Fruit fly (Drosophila melanogaster) whole organism, embryonic: ENCODE data around the gene CG6766.

Experiments used
- Bgb ChIP-seq: fragments of 200-800 bp; sonication (Bioruptor generic); IDR thresholded peaks from 2 replicates; pipeline ENCODE4 v1.3.6; 2022; ENCODE audit warnings: missing biosample characterization, missing genetic modification characterization; ENCODE audit not compliant: partially characterized antibody
- BtbVII ChIP-seq: fragments of 200-800 bp; sonication (Bioruptor generic); optimal IDR thresholded peaks from 3 replicates; lab custom pipeline; 2017; ENCODE audit warnings: missing biosample characterization, mild to moderate bottlenecking, missing genetic modification characterization
- CG10267 ChIP-seq: fragments of 200-800 bp; sonication (Bioruptor generic); optimal IDR thresholded peaks from 2 replicates; lab custom pipeline; 2018; ENCODE audit warnings: missing biosample characterization, mild to moderate bottlenecking, missing genetic modification characterization, moderate library complexity
- CG13123 ChIP-seq: fragments of 200-800 bp; sonication (Bioruptor generic); optimal IDR thresholded peaks from 2 replicates; lab custom pipeline; 2016; ENCODE audit warnings: missing biosample characterization, missing genetic modification characterization
- CG14014 ChIP-seq: fragments of 200-800 bp; sonication (Bioruptor generic); IDR thresholded peaks from 2 replicates; pipeline ENCODE4 v1.3.6; 2022; ENCODE audit warnings: missing biosample characterization, missing genetic modification characterization
- CG15011 ChIP-seq: fragments of 200-800 bp; sonication (Bioruptor generic); optimal IDR thresholded peaks from 3 replicates; lab custom pipeline; 2018; ENCODE audit warnings: missing biosample characterization, mild to moderate bottlenecking, missing genetic modification characterization
- CG16863 ChIP-seq: fragments of 200-800 bp; sonication (Bioruptor generic); optimal IDR thresholded peaks from 3 replicates; lab custom pipeline; 2016; ENCODE audit warnings: missing biosample characterization, missing genetic modification characterization
- CG17328 ChIP-seq: fragments of 200-800 bp; sonication (Bioruptor generic); IDR thresholded peaks from 2 replicates; pipeline ENCODE4 v1.3.6; 2022; ENCODE audit warnings: missing biosample characterization, missing genetic modification characterization
- CG17912 ChIP-seq: fragments of 200-800 bp; sonication (Bioruptor generic); optimal IDR thresholded peaks from 2 replicates; lab custom pipeline; 2018; ENCODE audit warnings: missing biosample characterization, mild to moderate bottlenecking, missing genetic modification characterization
- CG2875 ChIP-seq: fragments of 200-800 bp; sonication (Bioruptor generic); optimal IDR thresholded peaks from 2 replicates; lab custom pipeline; 2017; ENCODE audit warnings: missing biosample characterization, mild to moderate bottlenecking, missing genetic modification characterization, missing genetic modification reagents
- CG30431 ChIP-seq: fragments of 200-800 bp; sonication (Bioruptor generic); optimal IDR thresholded peaks from 2 replicates; lab custom pipeline; 2017; ENCODE audit warnings: missing biosample characterization, missing genetic modification characterization
- CG32772 ChIP-seq: fragments of 200-800 bp; sonication (Bioruptor generic); IDR thresholded peaks from 2 replicates; pipeline ENCODE4 v1.3.6; 2022; ENCODE audit warnings: missing biosample characterization, missing genetic modification characterization
- CG3838 ChIP-seq: fragments of 200-800 bp; sonication (Bioruptor generic); optimal IDR thresholded peaks from 3 replicates; lab custom pipeline; 2016; ENCODE audit warnings: missing biosample characterization, missing genetic modification characterization
- CG3847 ChIP-seq: fragments of 200-800 bp; sonication (Bioruptor generic); IDR thresholded peaks from 2 replicates; pipeline ENCODE4 v1.3.6; 2022; ENCODE audit warnings: missing biosample characterization, missing genetic modification characterization
- CG4424 ChIP-seq: fragments of 200-800 bp; sonication (Bioruptor generic); optimal IDR thresholded peaks from 3 replicates; lab custom pipeline; 2016; ENCODE audit warnings: missing biosample characterization, missing genetic modification characterization
- CG5180 ChIP-seq: fragments of 200-800 bp; sonication (Bioruptor generic); optimal IDR thresholded peaks from 3 replicates; lab custom pipeline; 2017; ENCODE audit warnings: missing biosample characterization, missing genetic modification characterization, mild to moderate bottlenecking, moderate library complexity, missing genetic modification reagents
- CG6765 ChIP-seq: fragments of 200-800 bp; sonication (Bioruptor generic); optimal IDR thresholded peaks from 3 replicates; lab custom pipeline; 2017; ENCODE audit warnings: missing biosample characterization, mild to moderate bottlenecking, missing genetic modification characterization
- CG9215 ChIP-seq: fragments of 200-800 bp; sonication (Bioruptor generic); IDR thresholded peaks from 2 replicates; pipeline ENCODE4 v1.3.6; 2022; ENCODE audit warnings: missing biosample characterization, missing genetic modification characterization
- Camta ChIP-seq: fragments of 200-800 bp; sonication (Bioruptor generic); optimal IDR thresholded peaks from 2 replicates; lab custom pipeline; 2016; ENCODE audit warnings: missing biosample characterization, missing genetic modification characterization
- CkIIα-i1 ChIP-seq: fragments of 200-800 bp; sonication (Bioruptor generic); IDR thresholded peaks from 2 replicates; pipeline ENCODE4 v1.3.6; 2022; ENCODE audit warnings: missing biosample characterization, missing genetic modification characterization
- E2f1 ChIP-seq: fragments of 200-800 bp; sonication (Bioruptor generic); IDR thresholded peaks from 2 replicates; pipeline ENCODE4 v1.3.6; 2022; ENCODE audit warnings: missing biosample characterization, missing genetic modification characterization
- ERR ChIP-seq: fragments of 200-800 bp; sonication (Bioruptor generic); optimal IDR thresholded peaks from 2 replicates; lab custom pipeline; 2016; ENCODE audit warnings: missing biosample characterization, missing genetic modification characterization
- Elba2 ChIP-seq: fragments of 200-800 bp; sonication (Bioruptor generic); optimal IDR thresholded peaks from 3 replicates; lab custom pipeline; 2016; ENCODE audit warnings: missing biosample characterization, missing genetic modification characterization
- Fer2 ChIP-seq: fragments of 200-800 bp; sonication (Bioruptor generic); optimal IDR thresholded peaks from 2 replicates; lab custom pipeline; 2018; ENCODE audit warnings: missing biosample characterization, mild to moderate bottlenecking, missing genetic modification characterization, moderate library complexity
- Gsc ChIP-seq: fragments of 200-800 bp; sonication (Bioruptor generic); IDR thresholded peaks from 2 replicates; pipeline ENCODE4 v1.3.6; 2022; ENCODE audit warnings: missing biosample characterization, missing genetic modification characterization
- HHEX ChIP-seq: fragments of 200-800 bp; sonication (Bioruptor generic); optimal IDR thresholded peaks from 3 replicates; lab custom pipeline; 2017; ENCODE audit warnings: missing biosample characterization, mild to moderate bottlenecking, missing genetic modification characterization, missing genetic modification reagents
- HLHmδ ChIP-seq: fragments of 200-800 bp; sonication (Bioruptor generic); optimal IDR thresholded peaks from 2 replicates; lab custom pipeline; 2018; ENCODE audit warnings: missing biosample characterization, mild to moderate bottlenecking, missing genetic modification characterization, moderate library complexity
- Hr39 ChIP-seq: fragments of >200 bp; optimal IDR thresholded peaks from 2 replicates; lab custom pipeline; 2017
- Hr78 ChIP-seq, 2 experiments: fragments of 200-800 bp in 1 of 2; fragments of >200 bp in 1 of 2; sonication (Bioruptor generic) in 1 of 2; optimal IDR thresholded peaks; 2 replicates each; lab custom pipeline; 2017 to 2019; ENCODE audit warnings: missing biosample characterization in 2 of 2, missing genetic modification characterization in 2 of 2, mild to moderate bottlenecking in 1 of 2, moderate library complexity in 1 of 2
- Lhr ChIP-seq: fragments of 200-800 bp; sonication (Bioruptor generic); optimal IDR thresholded peaks from 3 replicates; lab custom pipeline; 2017; ENCODE audit warnings: mild to moderate bottlenecking, missing biosample characterization, missing genetic modification reagents, missing genetic modification characterization
- Mrtf ChIP-seq: fragments of 200-800 bp; sonication (Bioruptor generic); IDR thresholded peaks from 3 replicates; pipeline ENCODE4 v1.3.6; 2022; ENCODE audit warnings: missing biosample characterization, missing genetic modification characterization
- NFAT ChIP-seq: fragments of 200-800 bp; sonication (Bioruptor generic); IDR thresholded peaks from 2 replicates; pipeline ENCODE4 v1.3.6; 2022; ENCODE audit warnings: missing biosample characterization, missing genetic modification characterization
- Neu2 ChIP-seq: fragments of 200-800 bp; sonication (Bioruptor generic); optimal IDR thresholded peaks from 3 replicates; lab custom pipeline; 2016; ENCODE audit warnings: missing biosample characterization, missing genetic modification characterization, borderline replicate concordance
- bigmax ChIP-seq: fragments of 200-800 bp; sonication (Bioruptor generic); optimal IDR thresholded peaks from 2 replicates; lab custom pipeline; 2018; ENCODE audit warnings: missing biosample characterization, mild to moderate bottlenecking, missing genetic modification characterization
- caup ChIP-seq: fragments of 200-800 bp; sonication (Bioruptor generic); optimal IDR thresholded peaks from 3 replicates; lab custom pipeline; 2017; ENCODE audit warnings: missing biosample characterization, mild to moderate bottlenecking, missing genetic modification characterization, moderate library complexity; ENCODE audit not compliant: severe bottlenecking
- chm ChIP-seq: fragments of 200-800 bp; sonication (Bioruptor generic); IDR thresholded peaks from 2 replicates; pipeline ENCODE4 v1.3.6; 2022; ENCODE audit warnings: missing biosample characterization, missing genetic modification characterization
- ci ChIP-seq: fragments of 200-800 bp; sonication (Bioruptor generic); IDR thresholded peaks from 3 replicates; pipeline ENCODE4 v1.3.6; 2022; ENCODE audit warnings: missing biosample characterization, missing genetic modification characterization
- dimm ChIP-seq: fragments of 200-800 bp; sonication (Bioruptor generic); IDR thresholded peaks from 2 replicates; pipeline ENCODE4 v1.3.6; 2022; ENCODE audit warnings: missing biosample characterization, missing genetic modification characterization
- fd3F ChIP-seq: fragments of 200-800 bp; sonication (Bioruptor generic); optimal IDR thresholded peaks from 2 replicates; lab custom pipeline; 2018; ENCODE audit warnings: missing biosample characterization, mild to moderate bottlenecking, missing genetic modification characterization, moderate library complexity
- fu2 ChIP-seq: fragments of 200-800 bp; sonication (Bioruptor generic); optimal IDR thresholded peaks from 2 replicates; lab custom pipeline; 2016; ENCODE audit warnings: missing biosample characterization, missing genetic modification characterization
- gsb ChIP-seq: fragments of 200-800 bp; sonication (Bioruptor generic); IDR thresholded peaks from 2 replicates; pipeline ENCODE4 v1.3.6; 2022; ENCODE audit warnings: missing biosample characterization, missing genetic modification characterization
- h ChIP-seq: fragments of >200 bp; optimal IDR thresholded peaks from 2 replicates; lab custom pipeline; 2017
- kni ChIP-seq: fragments of 200-800 bp; sonication (Bioruptor generic); optimal IDR thresholded peaks from 3 replicates; lab custom pipeline; 2017; ENCODE audit warnings: mild to moderate bottlenecking, missing biosample characterization, missing genetic modification reagents, missing genetic modification characterization
- lab ChIP-seq: fragments of 200-800 bp; sonication (Bioruptor generic); optimal IDR thresholded peaks from 3 replicates; lab custom pipeline; 2017; ENCODE audit warnings: missing biosample characterization, missing genetic modification characterization, mild to moderate bottlenecking, moderate library complexity, missing genetic modification reagents
- nau ChIP-seq: fragments of 200-800 bp; sonication (Bioruptor generic); optimal IDR thresholded peaks from 3 replicates; lab custom pipeline; 2017; ENCODE audit warnings: missing biosample characterization, mild to moderate bottlenecking, missing genetic modification characterization, missing genetic modification reagents
- salm ChIP-seq: fragments of 200-800 bp; sonication (Bioruptor generic); optimal IDR thresholded peaks from 2 replicates; lab custom pipeline; 2018; ENCODE audit warnings: missing biosample characterization, mild to moderate bottlenecking, missing genetic modification characterization
- sisA ChIP-seq: fragments of 200-800 bp; sonication (Bioruptor generic); IDR thresholded peaks from 2 replicates; pipeline ENCODE4 v1.3.6; 2022; ENCODE audit warnings: missing biosample characterization, missing genetic modification characterization
- slbo ChIP-seq: fragments of 200-800 bp; sonication (Bioruptor generic); IDR thresholded peaks from 2 replicates; pipeline ENCODE4 v1.3.6; 2022; ENCODE audit warnings: missing biosample characterization, missing genetic modification characterization
- tio ChIP-seq: fragments of 200-800 bp; sonication (Bioruptor generic); optimal IDR thresholded peaks from 2 replicates; lab custom pipeline; 2017; ENCODE audit warnings: missing biosample characterization, missing genetic modification characterization, inconsistent platforms
- yki ChIP-seq: fragments of >200 bp; optimal IDR thresholded peaks from 3 replicates; lab custom pipeline; 2018
- zfh1 ChIP-seq: fragments of 200-800 bp; sonication (Bioruptor generic); IDR thresholded peaks from 3 replicates; pipeline ENCODE4 v1.3.6; 2022; ENCODE audit warnings: missing biosample characterization, missing genetic modification characterization

The CG6766 gene

dm6 chr2L:12004211-12004979 is 36.1 kb downstream of the CG6766 start (continued):
- TF ChIP-seq CG6765 (GFP tag; lab: Kevin White, UChicago) (peak; percentile 36), CkIIα-i1 (GFP tag; lab: Robert Waterston, UW) (no peak), CG13123 (GFP tag; lab: Kevin White, UChicago) (peak; percentile 76), CG5180 (GFP tag; lab: Kevin White, UChicago) (peak; percentile 69), CG2875 (GFP tag; lab: Kevin White, UChicago) (peak; percentile 86), salm (tag; lab: Kevin White, UChicago) (peak; percentile 77), CG15011 (GFP tag; lab: Kevin White, UChicago) (peak; percentile 55), Neu2 (GFP tag; lab: Kevin White, UChicago) (no peak), tio (no peak), Hr78 (GFP tag; optimal IDR thresholded peaks at IDR 0.05; lab: Kevin White, UChicago) (no peak), fd3F (GFP tag; lab: Kevin White, UChicago) (no peak), Hr39 (lab: Kevin White, UChicago) (no peak), chm (GFP tag; lab: Robert Waterston, UW) (no peak), nau (GFP tag; lab: Kevin White, UChicago) (peak; percentile 83), Gsc (GFP tag; lab: Robert Waterston, UW) (no peak), CG17912 (GFP tag; lab: Kevin White, UChicago) (peak; percentile 75), CG30431 (GFP tag; lab: Kevin White, UChicago) (no peak), CG14014 (no peak), kni (peak; percentile 88), CG3838 (GFP tag; lab: Kevin White, UChicago) (peak; percentile 96), h (lab: Kevin White, UChicago) (no peak), NFAT (GFP tag; lab: Robert Waterston, UW) (no peak), Lhr (GFP tag; lab: Kevin White, UChicago) (no peak), CG17328 (no peak), fu2 (GFP tag; lab: Kevin White, UChicago) (no peak), Elba2 (GFP tag; lab: Kevin White, UChicago) (no peak), CG32772 (GFP tag; lab: Robert Waterston, UW) (no peak), bigmax (GFP tag; lab: Kevin White, UChicago) (peak; percentile 50), HLHmδ (peak; percentile 80), gsb (no peak), Mrtf (GFP tag; lab: Robert Waterston, UW) (no peak), ci (GFP tag; lab: Robert Waterston, UW) (no peak), CG3847 (GFP tag; lab: Robert Waterston, UW) (no peak), sisA (GFP tag; lab: Robert Waterston, UW) (no peak), Camta (GFP tag; lab: Kevin White, UChicago) (peak; percentile 72), HHEX (GFP tag; lab: Kevin White, UChicago) (peak; percentile 79), Bgb (GFP tag; lab: Robert Waterston, UW) (no peak), ERR (GFP tag; lab: Kevin White, UChicago) (peak; percentile 32), E2f1 (GFP tag; lab: Robert Waterston, UW) (no peak), slbo (no peak), dimm (GFP tag; lab: Robert Waterston, UW) (no peak), CG16863 (GFP tag; lab: Kevin White, UChicago) (peak; percentile 63), CG4424 (peak; percentile 41), CG9215 (GFP tag; lab: Robert Waterston, UW) (no peak), zfh1 (GFP tag; lab: Robert Waterston, UW) (no peak), Fer2 (tag; lab: Kevin White, UChicago) (no peak), CG10267 (tag; lab: Kevin White, UChicago) (peak; percentile 10), caup (GFP tag; lab: Kevin White, UChicago) (peak; percentile 74), yki (lab: Kevin White, UChicago) (no peak), lab (peak; percentile 81), BtbVII (peak; percentile 74)
